Fruit fly (Drosophila melanogaster): ENCODE results near the gene CG32017.

- no peak for TF ChIP-seq Sin3A (optimal IDR thresholded peaks at IDR 0.05)
- no peak for TF ChIP-seq psq (optimal IDR thresholded peaks at IDR 0.05)
- no peak for TF ChIP-seq insv (optimal IDR thresholded peaks at IDR 0.05)
- TF ChIP-seq ttk (optimal IDR thresholded peaks at IDR 0.05), result no peak
- no peak for TF ChIP-seq h (optimal IDR thresholded peaks at IDR 0.05)
Observed at dm6 chr4:1175156-1175555, 13.2 kb upstream of the CG32017 start.
